Fruit fly (Drosophila melanogaster) whole organism, embryonic: Measurements from ENCODE around the gene Dhod.

ENCODE experiments used
- Atf3 ChIP-seq: fragments of 200-800 bp; sonication (Bioruptor generic); optimal IDR thresholded peaks from 3 replicates; lab custom pipeline; 2016; ENCODE audit warnings: missing biosample characterization, missing genetic modification characterization
- Bgb ChIP-seq: fragments of 200-800 bp; sonication (Bioruptor generic); IDR thresholded peaks from 2 replicates; pipeline ENCODE4 v1.3.6; 2022; ENCODE audit warnings: missing biosample characterization, missing genetic modification characterization; ENCODE audit not compliant: partially characterized antibody
- C15 ChIP-seq: fragments of 200-800 bp; sonication (Bioruptor generic); IDR thresholded peaks from 3 replicates; pipeline ENCODE4 v1.3.6; 2022; ENCODE audit warnings: missing biosample characterization, missing genetic modification characterization
- CG10959 ChIP-seq: fragments of 200-800 bp; sonication (Bioruptor generic); IDR thresholded peaks from 2 replicates; pipeline ENCODE4 v1.3.6; 2022; ENCODE audit warnings: missing biosample characterization, missing genetic modification characterization
- CG11398 ChIP-seq: fragments of 200-800 bp; sonication (Bioruptor generic); optimal IDR thresholded peaks from 2 replicates; lab custom pipeline; 2016; ENCODE audit warnings: missing biosample characterization, missing genetic modification characterization
- CG12769 ChIP-seq: fragments of 200-800 bp; sonication (Bioruptor generic); optimal IDR thresholded peaks from 2 replicates; lab custom pipeline; 2019; ENCODE audit warnings: missing biosample characterization, mild to moderate bottlenecking, missing genetic modification characterization, moderate library complexity
- CG13894 ChIP-seq: fragments of 200-800 bp; sonication (Bioruptor generic); optimal IDR thresholded peaks from 3 replicates; lab custom pipeline; 2018; ENCODE audit warnings: missing biosample characterization, mild to moderate bottlenecking, missing genetic modification characterization, moderate library complexity
- CG14050 ChIP-seq: fragments of 200-800 bp; sonication (Bioruptor generic); IDR thresholded peaks from 3 replicates; pipeline ENCODE4 v1.3.6; 2022; ENCODE audit warnings: missing biosample characterization, missing genetic modification characterization
- CG14667 ChIP-seq: fragments of 200-800 bp; sonication (Bioruptor generic); IDR thresholded peaks from 2 replicates; pipeline ENCODE4 v1.3.6; 2022; ENCODE audit warnings: missing biosample characterization, missing genetic modification characterization
- CG15601 ChIP-seq: fragments of 200-800 bp; sonication (Bioruptor generic); optimal IDR thresholded peaks from 3 replicates; lab custom pipeline; 2019; ENCODE audit warnings: missing biosample characterization, mild to moderate bottlenecking, missing genetic modification characterization, moderate library complexity
- CG16863 ChIP-seq: fragments of 200-800 bp; sonication (Bioruptor generic); optimal IDR thresholded peaks from 3 replicates; lab custom pipeline; 2016; ENCODE audit warnings: missing biosample characterization, missing genetic modification characterization
- CG17359 ChIP-seq: fragments of 200-800 bp; sonication (Bioruptor generic); optimal IDR thresholded peaks from 3 replicates; lab custom pipeline; 2018; ENCODE audit warnings: missing biosample characterization, mild to moderate bottlenecking, missing genetic modification characterization, moderate library complexity
- CG17612 ChIP-seq: fragments of 200-800 bp; sonication (Bioruptor generic); IDR thresholded peaks from 2 replicates; pipeline ENCODE4 v1.3.6; 2022; ENCODE audit warnings: missing biosample characterization, missing genetic modification characterization
- CG31365 ChIP-seq: fragments of 200-800 bp; sonication (Bioruptor generic); optimal IDR thresholded peaks from 2 replicates; lab custom pipeline; 2018; ENCODE audit warnings: missing biosample characterization, mild to moderate bottlenecking, missing genetic modification characterization
- CG32767 ChIP-seq: fragments of 200-800 bp; sonication (Bioruptor generic); IDR thresholded peaks from 2 replicates; pipeline ENCODE4 v1.3.6; 2022; ENCODE audit warnings: missing biosample characterization, missing genetic modification characterization
- CG4404 ChIP-seq: fragments of 200-800 bp; sonication (Bioruptor generic); IDR thresholded peaks from 2 replicates; pipeline ENCODE4 v1.3.6; 2022; ENCODE audit warnings: missing biosample characterization, missing genetic modification characterization
- CG6272 ChIP-seq: fragments of 200-800 bp; sonication (Bioruptor generic); IDR thresholded peaks from 2 replicates; pipeline ENCODE4 v1.3.6; 2022; ENCODE audit warnings: missing biosample characterization, missing genetic modification characterization
- CG7786 ChIP-seq: fragments of 200-800 bp; sonication (Bioruptor generic); optimal IDR thresholded peaks from 2 replicates; lab custom pipeline; 2016; ENCODE audit warnings: missing biosample characterization, missing genetic modification characterization
- CG8089 ChIP-seq: fragments of 200-800 bp; sonication (Bioruptor generic); optimal IDR thresholded peaks from 3 replicates; lab custom pipeline; 2016; ENCODE audit warnings: missing biosample characterization, missing genetic modification characterization
- Dad ChIP-seq: fragments of 200-800 bp; sonication (Bioruptor generic); optimal IDR thresholded peaks from 3 replicates; lab custom pipeline; 2016; ENCODE audit warnings: missing biosample characterization, missing genetic modification characterization
- Drgx ChIP-seq: fragments of 200-800 bp; sonication (Bioruptor generic); IDR thresholded peaks from 2 replicates; pipeline ENCODE4 v1.3.6; 2022; ENCODE audit warnings: missing biosample characterization, missing genetic modification characterization
- GATAe ChIP-seq: fragments of 200-800 bp; sonication (Bioruptor generic); conservative IDR thresholded peaks from 2 replicates; pipeline ENCODE4 v1.3.6; 2022; ENCODE audit warnings: missing biosample characterization, missing genetic modification characterization
- HHEX ChIP-seq: fragments of 200-800 bp; sonication (Bioruptor generic); optimal IDR thresholded peaks from 3 replicates; lab custom pipeline; 2017; ENCODE audit warnings: missing biosample characterization, mild to moderate bottlenecking, missing genetic modification characterization, missing genetic modification reagents
- Hmr ChIP-seq: fragments of 200-800 bp; sonication (Bioruptor generic); optimal IDR thresholded peaks from 3 replicates; lab custom pipeline; 2017; ENCODE audit warnings: mild to moderate bottlenecking, missing biosample characterization, missing genetic modification reagents, missing genetic modification characterization
- MBD-R2 ChIP-seq: fragments of 200-800 bp; sonication (Bioruptor generic); IDR thresholded peaks from 2 replicates; pipeline ENCODE4 v1.3.6; 2022; ENCODE audit warnings: missing biosample characterization, missing genetic modification characterization
- MESR4 ChIP-seq: fragments of 200-800 bp; sonication (Bioruptor generic); optimal IDR thresholded peaks from 2 replicates; lab custom pipeline; 2018; ENCODE audit warnings: missing biosample characterization, mild to moderate bottlenecking, missing genetic modification characterization, moderate library complexity
- Mes4 ChIP-seq: fragments of 200-800 bp; sonication (Bioruptor generic); optimal IDR thresholded peaks from 2 replicates; lab custom pipeline; 2016; ENCODE audit warnings: missing biosample characterization, missing genetic modification characterization
- Sry-δ ChIP-seq: fragments of 200-800 bp; sonication (Bioruptor generic); optimal IDR thresholded peaks from 2 replicates; lab custom pipeline; 2016; ENCODE audit warnings: missing biosample characterization, missing genetic modification characterization
- ap ChIP-seq: fragments of 200-800 bp; sonication (Bioruptor generic); IDR thresholded peaks from 2 replicates; pipeline ENCODE4 v1.3.6; 2022; ENCODE audit warnings: missing biosample characterization, missing genetic modification characterization
- ash1 ChIP-seq: fragments of 200-800 bp; sonication (Bioruptor generic); optimal IDR thresholded peaks from 2 replicates; lab custom pipeline; 2018; ENCODE audit warnings: missing biosample characterization, mild to moderate bottlenecking, missing genetic modification characterization
- ato ChIP-seq: fragments of 200-800 bp; sonication (Bioruptor generic); IDR thresholded peaks from 2 replicates; pipeline ENCODE4 v1.3.6; 2022; ENCODE audit warnings: missing biosample characterization, missing genetic modification characterization; ENCODE audit not compliant: partially characterized antibody
- bbx ChIP-seq: fragments of 200-800 bp; sonication (Bioruptor generic); IDR thresholded peaks from 2 replicates; pipeline ENCODE4 v1.3.6; 2022; ENCODE audit warnings: missing biosample characterization, missing genetic modification characterization; ENCODE audit not compliant: partially characterized antibody
- dan ChIP-seq: fragments of 200-800 bp; sonication (Bioruptor generic); IDR thresholded peaks from 2 replicates; pipeline ENCODE4 v1.3.6; 2022; ENCODE audit warnings: missing biosample characterization, missing genetic modification characterization
- emc ChIP-seq: fragments of 200-800 bp; sonication (Bioruptor generic); optimal IDR thresholded peaks from 2 replicates; lab custom pipeline; 2016; ENCODE audit warnings: missing biosample characterization, missing genetic modification characterization
- fd64A ChIP-seq: fragments of 200-800 bp; sonication (Bioruptor generic); optimal IDR thresholded peaks from 3 replicates; lab custom pipeline; 2018; ENCODE audit warnings: missing biosample characterization, mild to moderate bottlenecking, missing genetic modification characterization
- ham ChIP-seq: fragments of 200-800 bp; sonication (Bioruptor generic); IDR thresholded peaks from 2 replicates; pipeline ENCODE4 v1.3.6; 2022; ENCODE audit warnings: missing biosample characterization, missing genetic modification characterization
- her ChIP-seq: fragments of 200-800 bp; sonication (Bioruptor generic); optimal IDR thresholded peaks from 2 replicates; lab custom pipeline; 2016; ENCODE audit warnings: missing biosample characterization, missing genetic modification characterization
- kah ChIP-seq: fragments of 200-800 bp; sonication (Bioruptor generic); optimal IDR thresholded peaks from 2 replicates; lab custom pipeline; 2018; ENCODE audit warnings: missing biosample characterization, mild to moderate bottlenecking, missing genetic modification characterization
- lbe ChIP-seq: fragments of 200-800 bp; sonication (Bioruptor generic); optimal IDR thresholded peaks from 2 replicates; lab custom pipeline; 2016; ENCODE audit warnings: missing biosample characterization, mild to moderate bottlenecking, missing genetic modification characterization
- nerfin-1 ChIP-seq: fragments of 200-800 bp; sonication (Bioruptor generic); optimal IDR thresholded peaks from 3 replicates; lab custom pipeline; 2019; ENCODE audit warnings: missing biosample characterization, mild to moderate bottlenecking, missing genetic modification characterization, moderate library complexity
- onecut ChIP-seq: fragments of 200-800 bp; sonication (Bioruptor generic); IDR thresholded peaks from 2 replicates; pipeline ENCODE4 v1.3.6; 2022; ENCODE audit warnings: missing biosample characterization, missing genetic modification characterization
- pho ChIP-seq: fragments of 200-800 bp; sonication (Bioruptor generic); optimal IDR thresholded peaks from 2 replicates; lab custom pipeline; 2016; ENCODE audit warnings: missing biosample characterization, missing genetic modification characterization
- ro ChIP-seq: fragments of 200-800 bp; sonication (Bioruptor generic); IDR thresholded peaks from 2 replicates; pipeline ENCODE4 v1.3.6; 2022; ENCODE audit warnings: missing biosample characterization, missing genetic modification characterization
- salm ChIP-seq: fragments of 200-800 bp; sonication (Bioruptor generic); optimal IDR thresholded peaks from 2 replicates; lab custom pipeline; 2018; ENCODE audit warnings: missing biosample characterization, mild to moderate bottlenecking, missing genetic modification characterization
- slou ChIP-seq: fragments of 200-800 bp; sonication (Bioruptor generic); optimal IDR thresholded peaks from 3 replicates; lab custom pipeline; 2016; ENCODE audit warnings: missing biosample characterization, missing genetic modification characterization
- slp2 ChIP-seq: fragments of 200-800 bp; sonication (Bioruptor generic); optimal IDR thresholded peaks from 2 replicates; lab custom pipeline; 2016; ENCODE audit warnings: missing biosample characterization, missing genetic modification characterization
- sna ChIP-seq: fragments of 200-800 bp; sonication (Bioruptor generic); IDR thresholded peaks from 2 replicates; pipeline ENCODE4 v1.3.6; 2022; ENCODE audit warnings: missing biosample characterization, missing genetic modification characterization; ENCODE audit not compliant: partially characterized antibody
- ssp ChIP-seq: fragments of 200-800 bp; sonication (Bioruptor generic); IDR thresholded peaks from 2 replicates; pipeline ENCODE4 v1.3.6; 2022; ENCODE audit warnings: missing biosample characterization, missing genetic modification characterization
- stc ChIP-seq: fragments of 200-800 bp; sonication (Bioruptor generic); IDR thresholded peaks from 2 replicates; pipeline ENCODE4 v1.3.6; 2022; ENCODE audit warnings: missing biosample characterization, missing genetic modification characterization
- toy ChIP-seq: fragments of 200-800 bp; sonication (Bioruptor generic); IDR thresholded peaks from 2 replicates; pipeline ENCODE4 v1.3.6; 2022; ENCODE audit warnings: missing biosample characterization, missing genetic modification characterization
- unpg ChIP-seq: fragments of 200-800 bp; sonication (Bioruptor generic); optimal IDR thresholded peaks from 3 replicates; lab custom pipeline; 2018; ENCODE audit warnings: missing biosample characterization, mild to moderate bottlenecking, missing genetic modification characterization, moderate library complexity
- vnd ChIP-seq: fragments of 200-800 bp; sonication (Bioruptor generic); IDR thresholded peaks from 3 replicates; pipeline ENCODE4 v1.3.6; 2022; ENCODE audit warnings: missing biosample characterization, missing genetic modification characterization; ENCODE audit not compliant: partially characterized antibody

Gene Dhod

dm6 chr3R:8652731-8653130, at the start of gene Dhod, which contains the start of gene Sys1:
Gene Dhod, minus strand, starts transcription at chr3R:8652916.
Gene Sys1, plus strand, starts transcription at chr3R:8652821.
- TF ChIP-seq dan (no peak), C15 (0 out of 3 replicates have a peak, but pooled peaks have one; percentile 40), onecut (GFP tag; lab: Robert Waterston, UW) (peak; percentile 44), nerfin-1 (tag; lab: Kevin White, UChicago) (peak; percentile 34), fd64A (GFP tag; lab: Kevin White, UChicago) (no peak), GATAe (no peak), CG12769 (tag; lab: Kevin White, UChicago) (peak; percentile 64), slou (GFP tag; lab: Kevin White, UChicago) (peak; percentile 13), Hmr (peak; percentile 60), sna (GFP tag; lab: Robert Waterston, UW) (peak; percentile 72; the same call in 1 of the 2 replicates), pho (GFP tag; lab: Kevin White, UChicago) (peak; percentile 60), ham (no peak), Sry-δ (GFP tag; lab: Kevin White, UChicago) (peak; percentile 90), CG14667 (peak; percentile 47), CG17612 (GFP tag; lab: Robert Waterston, UW) (no peak), salm (tag; lab: Kevin White, UChicago) (no peak), stc (GFP tag; lab: Robert Waterston, UW) (no peak), CG32767 (peak; percentile 65; the same call in 1 of the 2 replicates), CG6272 (GFP tag; lab: Robert Waterston, UW) (peak; percentile 75), MBD-R2 (GFP tag; lab: Robert Waterston, UW) (peak; percentile 85), CG16863 (peak; percentile 58), CG10959 (no peak), vnd (GFP tag; lab: Robert Waterston, UW) (peak; percentile 85), CG13894 (tag; lab: Kevin White, UChicago) (peak; percentile 71), MESR4 (GFP tag; lab: Kevin White, UChicago) (peak; percentile 56), CG11398 (GFP tag; lab: Kevin White, UChicago) (peak; percentile 43), emc (peak; percentile 29), unpg (GFP tag; lab: Kevin White, UChicago) (peak; percentile 40), kah (GFP tag; lab: Kevin White, UChicago) (no peak), Bgb (GFP tag; lab: Robert Waterston, UW) (peak; percentile 80), CG8089 (GFP tag; lab: Kevin White, UChicago) (no peak), HHEX (GFP tag; lab: Kevin White, UChicago) (peak; percentile 38), toy (GFP tag; lab: Robert Waterston, UW) (no peak), Atf3 (peak; percentile 60), lbe (GFP tag; lab: Kevin White, UChicago) (peak; percentile 72), slp2 (GFP tag; lab: Kevin White, UChicago) (peak; percentile 6), bbx (GFP tag; lab: Robert Waterston, UW) (peak; percentile 72), CG31365 (tag; lab: Kevin White, UChicago) (no peak), Dad (GFP tag; lab: Kevin White, UChicago) (peak; percentile 62), her (GFP tag; lab: Kevin White, UChicago) (peak; percentile 60), ash1 (no peak), CG7786 (peak; percentile 77), ato (GFP tag; lab: Robert Waterston, UW) (no peak), ap (no peak), ssp (GFP tag; lab: Robert Waterston, UW) (peak; percentile 58), Mes4 (GFP tag; lab: Kevin White, UChicago) (no peak), Drgx (GFP tag; lab: Robert Waterston, UW) (peak; percentile 67), CG15601 (tag; lab: Kevin White, UChicago) (no peak), ro (no peak), CG17359 (peak; percentile 61), CG14050 (GFP tag; lab: Robert Waterston, UW) (no peak), CG4404 (GFP tag; lab: Robert Waterston, UW) (peak; percentile 45; the same call in 1 of the 2 replicates)
